Worm (Caenorhabditis elegans): ENCODE measurements around the gene lact-4.

Gene lact-4

ce11 chrII:8428947-8429919 is 51.0 kb downstream of the lact-4 start (continued):
- TF ChIP-seq him-1 (tag; optimal IDR thresholded peaks at IDR 0.05) (no peak), mcd-1 (GFP tag; IDR thresholded peaks at IDR 0.05) (no peak), zim-3 (tag; optimal IDR thresholded peaks at IDR 0.05) (no peak), lsl-1 (GFP tag; optimal IDR thresholded peaks at IDR 0.05) (peak; percentile 98), lin-54 (GFP tag; optimal IDR thresholded peaks at IDR 0.05) (peak; percentile 47), nhr-179 (tag; optimal IDR thresholded peaks at IDR 0.05) (no peak), F52B5.7 (tag; optimal IDR thresholded peaks at IDR 0.05) (no peak), athp-1 (tag; optimal IDR thresholded peaks at IDR 0.05) (peak; percentile 98), hsf-1 (GFP tag; IDR thresholded peaks at IDR 0.05) (no peak), nfya-1 (tag; optimal IDR thresholded peaks at IDR 0.05; ENCODE audit: borderline replicate concordance, insufficient read depth) (no peak), hmg-1.2 (GFP tag; IDR thresholded peaks at IDR 0.05) (peak; percentile 15; the same call in 1 of the 2 replicates), madf-10 (tag; optimal IDR thresholded peaks at IDR 0.05) (no peak), nfya-2 (GFP tag; IDR thresholded peaks at IDR 0.05) (no peak), lin-40 (tag; optimal IDR thresholded peaks at IDR 0.05) (no peak)

ce11 chrII:8428758-8428946 is 51.6 kb downstream of the lact-4 start, which contains the start of gene F14E5.2:
Gene F14E5.2, minus strand, starts transcription at chrII:8428858.
- TF ChIP-seq F57C9.4 (tag; optimal IDR thresholded peaks at IDR 0.05), result no peak
- TF ChIP-seq zim-3 (tag; optimal IDR thresholded peaks at IDR 0.05), result no peak
- no peak for TF ChIP-seq F23B12.7 (tag; optimal IDR thresholded peaks at IDR 0.05; ENCODE audit: insufficient read depth)
- no peak for TF ChIP-seq hsf-1 (GFP tag; IDR thresholded peaks at IDR 0.05)
- TF ChIP-seq C06A6.2 (GFP tag; conservative IDR thresholded peaks at IDR 0.05), result no peak

Measured in whole organism, young adult.